Fruit fly (Drosophila melanogaster) whole organism, wandering third instar larva: Measurements from ENCODE around the gene CG3638.

Experiments
- Abd-B ChIP-seq: fragments of >200 bp; optimal IDR thresholded peaks from 2 replicates; lab custom pipeline; 2017; ENCODE audit warnings: missing biosample characterization, missing genetic modification characterization
- CG9705 ChIP-seq: fragments of 200-800 bp; sonication (Bioruptor generic); optimal IDR thresholded peaks from 2 replicates; lab custom pipeline; 2018; ENCODE audit warnings: missing biosample characterization, mild to moderate bottlenecking, missing genetic modification characterization
- Dfd ChIP-seq: fragments of >200 bp; optimal IDR thresholded peaks from 2 replicates; lab custom pipeline; 2017; ENCODE audit warnings: missing biosample characterization, missing genetic modification characterization
- Dif ChIP-seq: fragments of 200-275, 200-300 bp; sonication (Bioruptor generic); optimal IDR thresholded peaks from 2 replicates; lab custom pipeline; 2018; ENCODE audit warnings: missing biosample characterization, missing genetic modification characterization; ENCODE audit not compliant: partially characterized antibody
- HLH106 ChIP-seq: fragments of 200-800 bp; optimal IDR thresholded peaks from 3 replicates; lab custom pipeline; 2019; ENCODE audit warnings: missing biosample characterization, mild to moderate bottlenecking, missing genetic modification characterization, moderate library complexity
- Hr78 ChIP-seq: fragments of >200 bp; optimal IDR thresholded peaks from 2 replicates; lab custom pipeline; 2017; ENCODE audit warnings: missing biosample characterization, missing genetic modification characterization
- Jra ChIP-seq: sonication (Bioruptor generic); optimal IDR thresholded peaks from 2 replicates; lab custom pipeline; 2016; ENCODE audit warnings: missing biosample characterization, missing genetic modification characterization
- Mio ChIP-seq: sonication (Bioruptor generic); optimal IDR thresholded peaks from 2 replicates; lab custom pipeline; 2016; ENCODE audit warnings: missing biosample characterization, missing genetic modification characterization
- Myc ChIP-seq: fragments of >200 bp; optimal IDR thresholded peaks from 2 replicates; lab custom pipeline; 2017
- Rel ChIP-seq, 2 experiments: fragments of 200-800 bp; sonication (Bioruptor generic) in 1 of 2; optimal IDR thresholded peaks; 2 replicates in 1 of 2; 3 replicates in 1 of 2; lab custom pipeline; 2016 to 2019; ENCODE audit warnings: mild to moderate bottlenecking in 2 of 2, missing biosample characterization in 2 of 2, missing genetic modification characterization in 2 of 2, moderate library complexity in 1 of 2
- Sp1 ChIP-seq: fragments of 200-800 bp; sonication (Bioruptor generic); optimal IDR thresholded peaks from 3 replicates; lab custom pipeline; 2019; ENCODE audit warnings: missing biosample characterization, mild to moderate bottlenecking, missing genetic modification characterization, moderate library complexity
- Vsx2 ChIP-seq: fragments of 200-300, 225-300 bp; sonication (Bioruptor generic); optimal IDR thresholded peaks from 2 replicates; lab custom pipeline; 2018; ENCODE audit warnings: missing biosample characterization, missing genetic modification characterization; ENCODE audit not compliant: partially characterized antibody
- brk ChIP-seq: fragments of 200-800 bp; sonication (Bioruptor generic); optimal IDR thresholded peaks from 2 replicates; lab custom pipeline; 2016; ENCODE audit warnings: missing biosample characterization, mild to moderate bottlenecking, missing genetic modification characterization
- dl ChIP-seq, 2 experiments: fragments of 175-275, 200-275 bp in 1 of 2; fragments of 200-275 bp in 1 of 2; sonication (Bioruptor generic); optimal IDR thresholded peaks; lab custom pipeline; 2018; ENCODE audit warnings: mild to moderate bottlenecking in 2 of 2, missing biosample characterization in 2 of 2, missing genetic modification characterization in 2 of 2, moderate library complexity in 2 of 2; ENCODE audit not compliant: partially characterized antibody in 2 of 2, insufficient read depth in 1 of 2
- dmrt93B ChIP-seq: fragments of 200-800 bp; sonication (Bioruptor generic); optimal IDR thresholded peaks from 2 replicates; lab custom pipeline; 2018; ENCODE audit warnings: missing biosample characterization, mild to moderate bottlenecking, missing genetic modification characterization
- dsf ChIP-seq: sonication (Bioruptor generic); optimal IDR thresholded peaks from 2 replicates; lab custom pipeline; 2016; ENCODE audit warnings: missing biosample characterization, missing genetic modification characterization, borderline replicate concordance
- ey ChIP-seq: fragments of 200-800 bp; sonication (Bioruptor generic); optimal IDR thresholded peaks from 2 replicates; lab custom pipeline; 2016; ENCODE audit warnings: missing biosample characterization, missing genetic modification characterization
- foxo ChIP-seq, 2 experiments: fragments of 200-800 bp; sonication (Bioruptor generic); optimal IDR thresholded peaks; 2 replicates in 1 of 2; 3 replicates in 1 of 2; lab custom pipeline; 2016 to 2017; ENCODE audit warnings: missing biosample characterization in 2 of 2, missing genetic modification characterization in 2 of 2
- fru ChIP-seq: fragments of 200-800 bp; sonication (Bioruptor generic); optimal IDR thresholded peaks from 3 replicates; lab custom pipeline; 2016; ENCODE audit warnings: missing biosample characterization, mild to moderate bottlenecking, missing genetic modification characterization
- h ChIP-seq: fragments of 200-800 bp; sonication (Bioruptor generic); optimal IDR thresholded peaks from 3 replicates; lab custom pipeline; 2016; ENCODE audit warnings: missing biosample characterization, mild to moderate bottlenecking, missing genetic modification characterization
- jim ChIP-seq: fragments of 175-275, 200-325 bp; sonication (Bioruptor generic); optimal IDR thresholded peaks from 2 replicates; lab custom pipeline; 2016; ENCODE audit warnings: missing biosample characterization, mild to moderate bottlenecking, missing genetic modification characterization
- lola ChIP-seq: fragments of >200 bp; optimal IDR thresholded peaks from 2 replicates; lab custom pipeline; 2017; ENCODE audit warnings: missing biosample characterization, missing genetic modification characterization
- pan ChIP-seq: fragments of >200 bp; optimal IDR thresholded peaks from 2 replicates; lab custom pipeline; 2017
- psq ChIP-seq: fragments of 200-800 bp; sonication (Bioruptor generic); optimal IDR thresholded peaks from 3 replicates; lab custom pipeline; 2017; ENCODE audit warnings: missing biosample characterization, mild to moderate bottlenecking, missing genetic modification characterization, moderate library complexity
- rgr ChIP-seq: fragments of 200-800 bp; sonication (Bioruptor generic); optimal IDR thresholded peaks from 3 replicates; lab custom pipeline; 2016; ENCODE audit warnings: missing biosample characterization, mild to moderate bottlenecking, missing genetic modification characterization
- sage ChIP-seq: fragments of 200-800 bp; sonication (Bioruptor generic); optimal IDR thresholded peaks from 2 replicates; lab custom pipeline; 2016; ENCODE audit warnings: missing biosample characterization, mild to moderate bottlenecking, missing genetic modification characterization
- tai ChIP-seq: sonication (Bioruptor generic); optimal IDR thresholded peaks from 2 replicates; lab custom pipeline; 2016; ENCODE audit warnings: missing biosample characterization, missing genetic modification characterization
- usp ChIP-seq: fragments of >200 bp; optimal IDR thresholded peaks from 2 replicates; lab custom pipeline; 2017; ENCODE audit warnings: missing biosample characterization, missing genetic modification characterization
- woc ChIP-seq: sonication (Bioruptor generic); optimal IDR thresholded peaks from 2 replicates; lab custom pipeline; 2016; ENCODE audit warnings: missing biosample characterization, mild to moderate bottlenecking, missing genetic modification characterization

Gene CG3638

DNA sequence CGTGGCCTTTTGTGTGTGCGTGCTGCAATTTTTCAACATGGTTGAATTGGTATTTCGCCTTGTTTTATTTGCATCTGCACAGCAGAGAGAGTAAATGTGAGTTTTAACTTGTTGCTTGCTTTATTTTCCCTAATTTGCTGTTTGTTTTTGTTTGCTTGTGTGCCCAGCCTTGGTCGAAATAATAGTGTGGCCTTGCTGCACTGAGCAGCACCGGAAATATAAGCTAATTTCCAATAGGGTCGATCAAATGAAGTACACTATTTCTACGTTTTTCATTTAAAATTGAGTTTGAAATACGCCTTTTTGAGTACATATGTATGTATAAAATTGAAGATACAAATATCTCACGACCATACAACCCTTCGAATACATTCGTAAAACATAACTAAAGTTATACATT is 19.8 kb downstream of the CG3638 start:
- TF ChIP-seq CG9705: no peak
- TF ChIP-seq HLH106 (tag; lab: Kevin White, UChicago): no peak
- TF ChIP-seq pan (lab: Kevin White, UChicago): no peak
- no peak for TF ChIP-seq usp (GFP tag; lab: Kevin White, UChicago)
- TF ChIP-seq dsf: no peak
- no peak for TF ChIP-seq foxo (GFP tag; optimal IDR thresholded peaks at IDR 0.05; lab: Kevin White, UChicago)
- no peak for TF ChIP-seq Myc (lab: Kevin White, UChicago)
- TF ChIP-seq jim (GFP tag; lab: Kevin White, UChicago): no peak
- TF ChIP-seq brk (GFP tag; lab: Kevin White, UChicago): no peak
- TF ChIP-seq ey (GFP tag; lab: Kevin White, UChicago): no peak
- no peak for TF ChIP-seq dl (GFP tag; optimal IDR thresholded peaks at IDR 0.05; lab: Kevin White, UChicago; ENCODE audit: insufficient read depth in 1 of 2, partially characterized antibody in 2 of 2)
- no peak for TF ChIP-seq Sp1

dm6 chrX:1215000-1215399 is 21.5 kb downstream of the CG3638 start, which contains the start of gene CG11398:
Gene CG11398, minus strand, starts transcription at chrX:1215156.
- TF ChIP-seq Jra (no peak), Hr78 (GFP tag; lab: Kevin White, UChicago) (no peak)

DNA sequence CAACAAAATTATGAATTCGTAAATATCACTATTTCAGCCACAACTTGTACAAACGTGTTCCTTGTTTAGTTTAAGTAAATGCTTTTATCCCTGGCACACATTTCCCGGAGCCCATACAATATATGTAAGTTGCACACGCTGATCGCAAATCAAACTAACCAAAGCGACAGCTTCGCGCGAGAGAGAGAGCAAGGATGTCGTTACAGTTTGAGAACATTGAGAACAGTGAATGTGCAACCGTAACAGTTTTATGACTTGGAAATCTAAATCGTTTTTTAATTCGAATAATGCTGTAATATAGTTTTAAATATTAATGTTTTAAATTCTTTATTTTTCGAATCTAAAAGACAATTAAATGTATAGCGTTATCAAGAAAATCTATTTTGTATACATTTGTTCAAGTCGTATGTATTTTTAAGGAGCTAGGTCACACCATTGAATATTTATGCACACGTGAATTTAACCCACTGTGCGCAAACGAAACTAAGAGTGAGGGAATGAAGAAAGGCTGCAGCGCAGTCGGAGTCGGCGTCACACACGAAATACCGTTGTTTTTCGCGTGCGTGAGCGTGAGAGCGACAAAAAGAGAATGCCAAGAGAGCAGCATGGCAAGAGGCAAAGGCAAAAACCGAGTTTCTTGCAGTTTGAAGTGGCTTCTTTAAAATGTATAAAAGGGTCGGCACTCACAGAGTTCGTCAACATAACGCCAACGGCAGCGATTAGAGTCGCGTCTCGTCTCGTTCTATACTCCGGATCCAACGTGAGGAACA is 27.0 kb downstream of the CG3638 start, which contains the start of gene CG11382:
Gene CG11382 (plus strand): TSS at position 720 of the 770 bp plus-strand sequence.
- TF ChIP-seq tai (GFP tag; lab: Kevin White, UChicago) (no peak), fru (GFP tag; lab: Kevin White, UChicago) (peak; percentile 21)
- TF ChIP-seq, all 38 proteins: peak for 1

dm6 chrX:1206437-1206836 is 30.0 kb downstream of the CG3638 start, which contains the start of gene CG14624:
Gene CG14624, plus strand, starts transcription at chrX:1206737.
- no peak for TF ChIP-seq Abd-B (GFP tag; lab: Kevin White, UChicago)
- no peak for TF ChIP-seq dsf
- no peak for TF ChIP-seq Rel (GFP tag; optimal IDR thresholded peaks at IDR 0.05; lab: Kevin White, UChicago)
- TF ChIP-seq Rel (tag; optimal IDR thresholded peaks at IDR 0.05; lab: Kevin White, UChicago): no peak
- TF ChIP-seq, all 38 proteins: peak for 0

dm6 chrX:1203477-1203876 is 33.0 kb downstream of the CG3638 start, which contains the start of gene CG11381:
Gene CG11381, plus strand, starts transcription at chrX:1203777.
- TF ChIP-seq Dfd (GFP tag; lab: Kevin White, UChicago) (no peak), Myc (lab: Kevin White, UChicago) (no peak), HLH106 (tag; lab: Kevin White, UChicago) (no peak), sage (GFP tag; lab: Kevin White, UChicago) (no peak), lola (GFP tag; lab: Kevin White, UChicago) (no peak)

- TF ChIP-seq sage (GFP tag; lab: Kevin White, UChicago) (no peak), pan (lab: Kevin White, UChicago) (no peak), Rel (GFP tag; optimal IDR thresholded peaks at IDR 0.05; lab: Kevin White, UChicago) (no peak), Rel (tag; optimal IDR thresholded peaks at IDR 0.05; lab: Kevin White, UChicago) (no peak), brk (GFP tag; lab: Kevin White, UChicago) (no peak), lola (GFP tag; lab: Kevin White, UChicago) (no peak), Vsx2 (no peak), woc (GFP tag; lab: Kevin White, UChicago) (no peak), dmrt93B (GFP tag; lab: Kevin White, UChicago) (no peak), Dif (no peak), ey (GFP tag; lab: Kevin White, UChicago) (no peak), Mio (GFP tag; lab: Kevin White, UChicago) (no peak), Dfd (GFP tag; lab: Kevin White, UChicago) (no peak), dl (GFP tag; optimal IDR thresholded peaks at IDR 0.05; lab: Kevin White, UChicago; ENCODE audit: insufficient read depth in 1 of 2, partially characterized antibody in 2 of 2) (no peak), psq (GFP tag; lab: Kevin White, UChicago) (no peak), rgr (GFP tag; lab: Kevin White, UChicago) (no peak), Sp1 (no peak), Jra (no peak), h (no peak)
Measured at dm6 chrX:1199246-1199645, 37.2 kb downstream of the CG3638 start, which contains the start of gene CG14625. Gene CG14625, plus strand, starts transcription at chrX:1199546.
